Worm (Caenorhabditis elegans) whole organism, late embryonic: ENCODE results near the gene taf-13.

Source experiments
- ceh-9 ChIP-seq: sonication (generic microtip); optimal IDR thresholded peaks from 2 replicates; lab custom pipeline; 2016; ENCODE audit warnings: mild to moderate bottlenecking, missing genetic modification characterization, inconsistent platforms, missing compliant biosample characterization
- hlh-13 ChIP-seq: fragments of 200-800 bp; sonication (Bioruptor generic); optimal IDR thresholded peaks from 2 replicates; lab custom pipeline; 2018; ENCODE audit warnings: mild to moderate bottlenecking, missing genetic modification characterization, missing compliant biosample characterization
- nhr-11 ChIP-seq: fragments of 150-350 bp; optimal IDR thresholded peaks from 2 replicates; lab custom pipeline; 2014; ENCODE audit warnings: missing biosample characterization, missing genetic modification characterization

ce11 chrII:10618157-10618556 lies 12.7 kb upstream of the taf-13 start, which contains the start of gene C14A4.13:
- TF ChIP-seq nhr-11 (tag; lab: Kevin White, UChicago) (no peak), ceh-9 (no peak), hlh-13 (GFP tag; lab: Kevin White, UChicago) (no peak)
